Fruit fly (Drosophila melanogaster) whole organism, embryonic: ENCODE data around the gene CG4972.

Source experiments
- CG10209 ChIP-seq: fragments of 200-800 bp; sonication (Bioruptor generic); optimal IDR thresholded peaks from 3 replicates; lab custom pipeline; 2017; ENCODE audit warnings: missing biosample characterization, mild to moderate bottlenecking, missing genetic modification characterization, missing genetic modification reagents
- CG10979 ChIP-seq: fragments of 200-800 bp; sonication (Bioruptor generic); optimal IDR thresholded peaks from 2 replicates; lab custom pipeline; 2018; ENCODE audit warnings: missing biosample characterization, mild to moderate bottlenecking, missing genetic modification characterization, moderate library complexity
- CG13287 ChIP-seq: fragments of 200-800 bp; sonication (Bioruptor generic); IDR thresholded peaks from 2 replicates; pipeline ENCODE4 v1.3.6; 2022; ENCODE audit warnings: missing biosample characterization, missing genetic modification characterization; ENCODE audit not compliant: partially characterized antibody
- CG14965 ChIP-seq: fragments of 200-800 bp; sonication (Bioruptor generic); optimal IDR thresholded peaks from 2 replicates; lab custom pipeline; 2016; ENCODE audit warnings: missing biosample characterization, missing genetic modification characterization, borderline replicate concordance
- CG15514 ChIP-seq: fragments of 200-800 bp; sonication (Bioruptor generic); optimal IDR thresholded peaks from 3 replicates; lab custom pipeline; 2017; ENCODE audit warnings: missing biosample characterization, missing genetic modification characterization, mild to moderate bottlenecking, moderate library complexity, missing genetic modification reagents
- CG18599 ChIP-seq: fragments of 200-800 bp; sonication (Bioruptor generic); optimal IDR thresholded peaks from 3 replicates; lab custom pipeline; 2017; ENCODE audit warnings: missing biosample characterization, missing genetic modification characterization, mild to moderate bottlenecking, moderate library complexity, missing genetic modification reagents
- CG30020 ChIP-seq: fragments of 200-800 bp; optimal IDR thresholded peaks from 2 replicates; lab custom pipeline; 2019; ENCODE audit warnings: missing biosample characterization, mild to moderate bottlenecking, missing genetic modification characterization, moderate library complexity
- CG32772 ChIP-seq: fragments of 200-800 bp; sonication (Bioruptor generic); IDR thresholded peaks from 2 replicates; pipeline ENCODE4 v1.3.6; 2022; ENCODE audit warnings: missing biosample characterization, missing genetic modification characterization
- CG3281 ChIP-seq: fragments of 200-800 bp; sonication (Bioruptor generic); optimal IDR thresholded peaks from 3 replicates; lab custom pipeline; 2017; ENCODE audit warnings: missing biosample characterization, mild to moderate bottlenecking, missing genetic modification characterization
- CG33557 ChIP-seq: fragments of 200-800 bp; sonication (Bioruptor generic); optimal IDR thresholded peaks from 2 replicates; lab custom pipeline; 2019; ENCODE audit warnings: missing biosample characterization, mild to moderate bottlenecking, missing genetic modification characterization, moderate library complexity
- CG3726 ChIP-seq: fragments of 200-800 bp; sonication (Bioruptor generic); IDR thresholded peaks from 3 replicates; pipeline ENCODE4, ENCODE4 v1.3.6; 2022; ENCODE audit warnings: missing biosample characterization, missing genetic modification characterization
- CG43689 ChIP-seq: fragments of 200-800 bp; sonication (Bioruptor generic); IDR thresholded peaks from 2 replicates; pipeline ENCODE4 v1.3.6; 2022; ENCODE audit warnings: missing biosample characterization, missing genetic modification characterization
- CG4617 ChIP-seq: fragments of 200-800 bp; sonication (Bioruptor generic); optimal IDR thresholded peaks from 3 replicates; lab custom pipeline; 2016; ENCODE audit warnings: missing biosample characterization, missing genetic modification characterization, borderline replicate concordance
- CG6272 ChIP-seq: fragments of 200-800 bp; sonication (Bioruptor generic); IDR thresholded peaks from 2 replicates; pipeline ENCODE4 v1.3.6; 2022; ENCODE audit warnings: missing biosample characterization, missing genetic modification characterization
- CG7556 ChIP-seq: fragments of 200-800 bp; sonication (Bioruptor generic); optimal IDR thresholded peaks from 2 replicates; lab custom pipeline; 2017; ENCODE audit warnings: missing biosample characterization, mild to moderate bottlenecking, missing genetic modification characterization
- CG7786 ChIP-seq: fragments of 200-800 bp; sonication (Bioruptor generic); optimal IDR thresholded peaks from 2 replicates; lab custom pipeline; 2016; ENCODE audit warnings: missing biosample characterization, missing genetic modification characterization
- CG7839 ChIP-seq: fragments of 200-800 bp; sonication (Bioruptor generic); optimal IDR thresholded peaks from 3 replicates; lab custom pipeline; 2018; ENCODE audit warnings: missing biosample characterization, mild to moderate bottlenecking, missing genetic modification characterization, moderate library complexity
- CG8478 ChIP-seq: fragments of >200 bp; optimal IDR thresholded peaks from 2 replicates; lab custom pipeline; 2018
- D19B ChIP-seq: fragments of 200-800 bp; sonication (Bioruptor generic); optimal IDR thresholded peaks from 2 replicates; lab custom pipeline; 2017; ENCODE audit warnings: missing biosample characterization, mild to moderate bottlenecking, missing genetic modification characterization
- Dbx ChIP-seq: fragments of 200-800 bp; sonication (Bioruptor generic); IDR thresholded peaks from 3 replicates; pipeline ENCODE4 v1.3.6; 2022; ENCODE audit warnings: missing biosample characterization, missing genetic modification characterization
- Dp ChIP-seq: fragments of 200-800 bp; sonication (Bioruptor generic); optimal IDR thresholded peaks from 2 replicates; lab custom pipeline; 2018; ENCODE audit warnings: missing biosample characterization, mild to moderate bottlenecking, missing genetic modification characterization, moderate library complexity
- Dref ChIP-seq: fragments of 200-800 bp; sonication (Bioruptor generic); IDR thresholded peaks from 2 replicates; pipeline ENCODE4 v1.3.6; 2022; ENCODE audit warnings: missing biosample characterization, missing genetic modification characterization
- ERR ChIP-seq: fragments of 200-800 bp; sonication (Bioruptor generic); optimal IDR thresholded peaks from 2 replicates; lab custom pipeline; 2016; ENCODE audit warnings: missing biosample characterization, missing genetic modification characterization
- Elba2 ChIP-seq: fragments of 200-800 bp; sonication (Bioruptor generic); optimal IDR thresholded peaks from 3 replicates; lab custom pipeline; 2016; ENCODE audit warnings: missing biosample characterization, missing genetic modification characterization
- Ets97D ChIP-seq: fragments of 200-800 bp; sonication (Bioruptor generic); optimal IDR thresholded peaks from 3 replicates; lab custom pipeline; 2016; ENCODE audit warnings: missing biosample characterization, missing genetic modification characterization
- HmgD ChIP-seq: fragments of 200-800 bp; sonication (Bioruptor generic); optimal IDR thresholded peaks from 3 replicates; lab custom pipeline; 2016; ENCODE audit warnings: missing biosample characterization, missing genetic modification characterization
- HmgZ ChIP-seq: fragments of 200-800 bp; sonication (Bioruptor generic); optimal IDR thresholded peaks from 2 replicates; lab custom pipeline; 2018; ENCODE audit warnings: missing biosample characterization, mild to moderate bottlenecking, missing genetic modification characterization
- NC2α ChIP-seq: fragments of 200-800 bp; sonication (Bioruptor generic); optimal IDR thresholded peaks from 2 replicates; lab custom pipeline; 2016; ENCODE audit warnings: missing biosample characterization, missing genetic modification characterization
- Nf-YB ChIP-seq: fragments of 200-800 bp; sonication (Bioruptor generic); optimal IDR thresholded peaks from 3 replicates; lab custom pipeline; 2019; ENCODE audit warnings: missing biosample characterization, mild to moderate bottlenecking, missing genetic modification characterization, moderate library complexity
- Nf-YC ChIP-seq: fragments of 200-800 bp; optimal IDR thresholded peaks from 3 replicates; lab custom pipeline; 2019; ENCODE audit warnings: missing biosample characterization, mild to moderate bottlenecking, missing genetic modification characterization, moderate library complexity
- Opbp ChIP-seq: fragments of 200-800 bp; sonication (Bioruptor generic); IDR thresholded peaks from 3 replicates; pipeline ENCODE4 v1.3.6; 2022; ENCODE audit warnings: missing biosample characterization, missing genetic modification characterization; ENCODE audit not compliant: partially characterized antibody
- Sin3A ChIP-seq: fragments of >200 bp; optimal IDR thresholded peaks from 2 replicates; lab custom pipeline; 2018
- Spps ChIP-seq: fragments of 200-800 bp; sonication (Bioruptor generic); optimal IDR thresholded peaks from 2 replicates; lab custom pipeline; 2018; ENCODE audit warnings: missing biosample characterization, mild to moderate bottlenecking, missing genetic modification characterization
- Sry-δ ChIP-seq: fragments of 200-800 bp; sonication (Bioruptor generic); optimal IDR thresholded peaks from 2 replicates; lab custom pipeline; 2016; ENCODE audit warnings: missing biosample characterization, missing genetic modification characterization
- Tbp ChIP-seq: fragments of >200 bp; optimal IDR thresholded peaks from 2 replicates; lab custom pipeline; 2018; ENCODE audit warnings: missing biosample characterization, missing genetic modification characterization
- Xbp1 ChIP-seq: fragments of 200-800 bp; sonication (Bioruptor generic); optimal IDR thresholded peaks from 3 replicates; lab custom pipeline; 2016; ENCODE audit warnings: missing biosample characterization, mild to moderate bottlenecking, missing genetic modification characterization
- ci ChIP-seq: fragments of 200-800 bp; sonication (Bioruptor generic); IDR thresholded peaks from 3 replicates; pipeline ENCODE4 v1.3.6; 2022; ENCODE audit warnings: missing biosample characterization, missing genetic modification characterization
- fd64A ChIP-seq: fragments of 200-800 bp; sonication (Bioruptor generic); optimal IDR thresholded peaks from 3 replicates; lab custom pipeline; 2018; ENCODE audit warnings: missing biosample characterization, mild to moderate bottlenecking, missing genetic modification characterization
- lbe ChIP-seq: fragments of 200-800 bp; sonication (Bioruptor generic); optimal IDR thresholded peaks from 2 replicates; lab custom pipeline; 2016; ENCODE audit warnings: missing biosample characterization, mild to moderate bottlenecking, missing genetic modification characterization
- lmd ChIP-seq: fragments of 200-800 bp; sonication (Bioruptor generic); IDR thresholded peaks from 2 replicates; pipeline ENCODE4 v1.3.6; 2022; ENCODE audit warnings: missing biosample characterization, missing genetic modification characterization
- lov ChIP-seq, 2 experiments: fragments of 200-800 bp in 1 of 2; fragments of >200 bp in 1 of 2; sonication (Bioruptor generic) in 1 of 2; IDR thresholded peaks in 1 of 2; optimal IDR thresholded peaks in 1 of 2; 2 replicates in 1 of 2; 3 replicates in 1 of 2; pipeline versions ENCODE4 v1.3.6 to Lab custom; 2017 to 2022; ENCODE audit warnings: missing biosample characterization in 1 of 2, missing genetic modification characterization in 1 of 2
- nerfin-2 ChIP-seq: fragments of 200-800 bp; sonication (Bioruptor generic); IDR thresholded peaks from 2 replicates; pipeline ENCODE4 v1.3.6; 2022; ENCODE audit warnings: missing biosample characterization, missing genetic modification characterization; ENCODE audit not compliant: partially characterized antibody
- nmo ChIP-seq: fragments of 200-800 bp; sonication (Bioruptor generic); optimal IDR thresholded peaks from 2 replicates; lab custom pipeline; 2018; ENCODE audit warnings: missing biosample characterization, mild to moderate bottlenecking, missing genetic modification characterization, moderate library complexity
- oc ChIP-seq: fragments of 200-800 bp; sonication (Bioruptor generic); optimal IDR thresholded peaks from 2 replicates; lab custom pipeline; 2018; ENCODE audit warnings: missing biosample characterization, mild to moderate bottlenecking, missing genetic modification characterization, moderate library complexity
- pan ChIP-seq, 4 experiments: fragments of >200 bp in 3 of 4; fragments of 200-800 bp in 1 of 4; sonication (Bioruptor generic) in 1 of 4; optimal IDR thresholded peaks in 3 of 4; IDR thresholded peaks in 1 of 4; 2 replicates each; pipeline versions ENCODE4 v1.3.6 to Lab custom; 2017 to 2022; ENCODE audit warnings: missing biosample characterization in 2 of 4, missing genetic modification characterization in 2 of 4, mixed read lengths in 1 of 4
- pzg ChIP-seq: fragments of 200-800 bp; sonication (Bioruptor generic); optimal IDR thresholded peaks from 3 replicates; lab custom pipeline; 2018; ENCODE audit warnings: missing biosample characterization, mild to moderate bottlenecking, missing genetic modification characterization, moderate library complexity
- twi ChIP-seq: fragments of 200-800 bp; optimal IDR thresholded peaks from 2 replicates; lab custom pipeline; 2019; ENCODE audit warnings: missing biosample characterization, mild to moderate bottlenecking, missing genetic modification characterization, moderate library complexity
- tx ChIP-seq: fragments of 200-800 bp; sonication (Bioruptor generic); optimal IDR thresholded peaks from 2 replicates; lab custom pipeline; 2016; ENCODE audit warnings: missing biosample characterization, missing genetic modification characterization
- vfl ChIP-seq: fragments of 200-800 bp; sonication (Bioruptor generic); optimal IDR thresholded peaks from 2 replicates; lab custom pipeline; 2016; ENCODE audit warnings: missing biosample characterization, missing genetic modification characterization
- zen ChIP-seq: fragments of 200-800 bp; sonication (Bioruptor generic); optimal IDR thresholded peaks from 3 replicates; lab custom pipeline; 2018; ENCODE audit warnings: missing biosample characterization, mild to moderate bottlenecking, missing genetic modification characterization, moderate library complexity

The CG4972 gene

dm6 chr2L:10298306-10298705 is 16.3 kb upstream of the CG4972 start (continued):
- TF ChIP-seq CG7556 (GFP tag; lab: Kevin White, UChicago), result no peak
- TF ChIP-seq Opbp (GFP tag; lab: Robert Waterston, UW), result peak; percentile 90; the same call in 2 of the 3 replicates
- no peak for TF ChIP-seq vfl (GFP tag; lab: Kevin White, UChicago)
- no peak for TF ChIP-seq CG7786
- TF ChIP-seq CG32772, result no peak
- peak; percentile 62 for TF ChIP-seq CG4617 (GFP tag; lab: Kevin White, UChicago)
- no peak for TF ChIP-seq Tbp (GFP tag; lab: Kevin White, UChicago)
- no peak for TF ChIP-seq lov (optimal IDR thresholded peaks at IDR 0.05; lab: Kevin White, UChicago)
- TF ChIP-seq lov (GFP tag; IDR thresholded peaks at IDR 0.05; lab: Robert Waterston, UW), result no peak
- TF ChIP-seq Spps (tag; lab: Kevin White, UChicago), result no peak
- no peak for TF ChIP-seq fd64A
- TF ChIP-seq HmgZ (tag; lab: Kevin White, UChicago), result peak; percentile 67
- TF ChIP-seq Nf-YC (tag; lab: Kevin White, UChicago), result peak; percentile 71
- TF ChIP-seq Nf-YB (GFP tag; lab: Kevin White, UChicago), result peak; percentile 35
- no peak for TF ChIP-seq CG3281 (GFP tag; lab: Kevin White, UChicago)
- peak; percentile 1 for TF ChIP-seq Xbp1 (GFP tag; lab: Kevin White, UChicago)
- TF ChIP-seq Ets97D (GFP tag; lab: Kevin White, UChicago), result peak; percentile 49
- no peak for TF ChIP-seq CG10209
- TF ChIP-seq Dref (GFP tag; lab: Robert Waterston, UW), result peak; percentile 37; the same call in 1 of the 2 replicates
- TF ChIP-seq CG6272 (GFP tag; lab: Robert Waterston, UW), result no peak
- no peak for TF ChIP-seq CG43689
- TF ChIP-seq oc (tag; lab: Kevin White, UChicago), result no peak
- peak; percentile 31 for TF ChIP-seq Dp
- TF ChIP-seq twi (tag; lab: Kevin White, UChicago), result peak; percentile 8
- TF ChIP-seq nerfin-2 (GFP tag; lab: Robert Waterston, UW), result peak; percentile 65; the same call in 1 of the 2 replicates
- peak; percentile 59 for TF ChIP-seq HmgD
- no peak for TF ChIP-seq lmd
- TF ChIP-seq nmo (GFP tag; lab: Kevin White, UChicago), result peak; percentile 40
- no peak for TF ChIP-seq Sin3A (lab: Kevin White, UChicago)
- TF ChIP-seq CG13287 (GFP tag; lab: Robert Waterston, UW), result peak; percentile 64
- TF ChIP-seq Dbx (GFP tag; lab: Robert Waterston, UW), result 0 out of 3 replicates have a peak, but pooled peaks have one; percentile 30
- no peak for TF ChIP-seq pan (optimal IDR thresholded peaks at IDR 0.05; lab: Kevin White, UChicago)
- TF ChIP-seq pan (GFP tag; optimal IDR thresholded peaks at IDR 0.05 in 1 of 2, IDR thresholded peaks at IDR 0.05 in 1 of 2), result no peak
- no peak for TF ChIP-seq ci
- TF ChIP-seq CG8478 (lab: Kevin White, UChicago), result no peak
- peak; percentile 24 for TF ChIP-seq CG7839 (tag; lab: Kevin White, UChicago)
- TF ChIP-seq tx (GFP tag; lab: Kevin White, UChicago), result no peak
- no peak for TF ChIP-seq CG14965 (GFP tag; lab: Kevin White, UChicago)
- no peak for TF ChIP-seq Elba2 (GFP tag; lab: Kevin White, UChicago)
- no peak for TF ChIP-seq ERR (GFP tag; lab: Kevin White, UChicago)
- TF ChIP-seq CG18599 (GFP tag; lab: Kevin White, UChicago), result no peak
- peak; percentile 38 for TF ChIP-seq zen (tag; lab: Kevin White, UChicago)
- TF ChIP-seq CG10979 (tag; lab: Kevin White, UChicago), result peak; percentile 7
- peak; percentile 34 for TF ChIP-seq pzg
- TF ChIP-seq NC2α (GFP tag; lab: Kevin White, UChicago), result no peak
- peak; percentile 10 for TF ChIP-seq CG33557
- peak; percentile 83 for TF ChIP-seq CG15514 (GFP tag; lab: Kevin White, UChicago)
- peak; percentile 24 for TF ChIP-seq Sry-δ
- TF ChIP-seq CG30020 (tag; lab: Kevin White, UChicago), result peak; percentile 65
- peak; percentile 74 for TF ChIP-seq D19B (GFP tag; lab: Kevin White, UChicago)
- TF ChIP-seq CG3726 (GFP tag; lab: Robert Waterston, UW), result no peak
- no peak for TF ChIP-seq lbe (GFP tag; lab: Kevin White, UChicago)
